Worm (Caenorhabditis elegans) whole organism, dauer: ENCODE data around the gene unc-53.

Source experiments
- unc-62 ChIP-seq: sonication (generic microtip); optimal IDR thresholded peaks from 2 replicates; lab custom pipeline; 2017; ENCODE audit warnings: missing biosample characterization, missing genetic modification reagents, missing genetic modification characterization

Gene unc-53

DNA sequence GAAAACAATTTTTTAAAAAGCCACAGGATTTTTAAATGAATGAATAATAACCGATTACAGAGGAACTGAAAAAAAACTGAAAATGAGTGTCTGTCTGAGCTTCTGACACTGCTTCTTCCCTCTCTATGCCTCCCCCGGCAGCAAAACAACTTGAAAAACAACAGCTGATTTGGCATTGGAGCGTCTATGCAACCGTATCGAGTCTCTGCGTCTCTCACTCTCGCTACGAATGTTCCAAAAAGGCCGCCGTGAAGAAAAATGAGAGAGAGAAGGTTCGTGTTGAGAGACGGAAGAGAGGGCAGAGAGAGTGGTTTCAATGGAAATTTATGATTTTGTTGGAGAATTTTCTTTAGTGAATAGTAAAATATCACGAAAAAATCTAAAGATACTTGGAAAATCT, 13.8 kb upstream of the unc-53 start:
- no peak for TF ChIP-seq unc-62 (GFP tag; lab: Kevin White, UChicago)

- TF ChIP-seq unc-62 (GFP tag; lab: Kevin White, UChicago), result no peak
Measured at ce11 chrII:11101171-11101570, 11.9 kb upstream of the unc-53 start.

DNA sequence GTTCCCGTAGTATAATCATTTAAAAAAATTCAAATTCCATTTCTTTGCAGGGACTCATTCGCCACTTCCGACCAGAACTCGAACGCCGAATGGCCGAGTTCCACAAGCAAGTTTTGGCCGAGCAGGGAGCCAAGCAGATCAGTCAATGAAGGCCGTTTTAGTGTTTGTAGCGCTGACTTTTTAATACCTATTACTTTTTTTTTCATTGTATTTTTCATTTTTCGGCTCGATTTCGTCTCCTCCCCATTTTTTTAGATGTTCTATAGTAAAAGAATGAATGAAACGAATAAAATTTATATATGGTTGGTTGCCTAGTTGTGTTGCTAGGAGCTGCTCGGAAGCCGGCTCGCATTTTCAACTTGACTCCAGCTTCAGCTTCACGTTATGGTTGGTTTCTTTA, 10.6 kb upstream of the unc-53 start, which contains the start of gene C09H10.4:
Gene C09H10.4, plus strand, starts transcription at position 301 of the 400 bp plus-strand sequence.
- no peak for TF ChIP-seq unc-62 (GFP tag; lab: Kevin White, UChicago)

- TF ChIP-seq unc-62 (GFP tag; lab: Kevin White, UChicago), result no peak
Measured at ce11 chrII:11097154-11097887, 8.1 kb upstream of the unc-53 start, which contains the start of the genes rpl-36.A and nuo-1. rpl-36.A (minus strand) TSS chrII:11097204. nuo-1 (plus strand) TSS chrII:11097837.

- TF ChIP-seq unc-62 (GFP tag; lab: Kevin White, UChicago), result no peak
Measured at ce11 chrII:11096233-11096632, 7.0 kb upstream of the unc-53 start, which contains the start of gene nbs-1. nbs-1 (minus strand) TSS chrII:11096478.

DNA sequence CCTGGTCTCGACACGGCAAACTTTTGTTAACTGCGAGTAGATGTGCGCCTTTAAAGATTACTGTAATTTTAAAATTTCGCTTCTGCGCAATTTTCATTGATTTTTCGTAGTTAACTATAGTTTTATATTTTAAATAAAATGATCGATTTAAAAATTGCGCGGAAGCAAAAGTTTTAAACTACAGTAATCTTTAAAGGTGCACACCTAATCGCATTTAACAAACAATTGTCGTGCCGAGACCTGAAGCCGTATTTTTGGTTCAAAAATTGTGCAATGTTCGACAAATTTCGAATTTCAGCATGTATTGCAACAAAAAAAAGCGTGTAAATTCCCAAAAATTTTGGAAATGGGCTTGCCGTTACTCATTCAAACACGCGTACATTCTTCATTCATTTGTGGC, 5.2 kb upstream of the unc-53 start:
- no peak for TF ChIP-seq unc-62 (GFP tag; lab: Kevin White, UChicago)

DNA sequence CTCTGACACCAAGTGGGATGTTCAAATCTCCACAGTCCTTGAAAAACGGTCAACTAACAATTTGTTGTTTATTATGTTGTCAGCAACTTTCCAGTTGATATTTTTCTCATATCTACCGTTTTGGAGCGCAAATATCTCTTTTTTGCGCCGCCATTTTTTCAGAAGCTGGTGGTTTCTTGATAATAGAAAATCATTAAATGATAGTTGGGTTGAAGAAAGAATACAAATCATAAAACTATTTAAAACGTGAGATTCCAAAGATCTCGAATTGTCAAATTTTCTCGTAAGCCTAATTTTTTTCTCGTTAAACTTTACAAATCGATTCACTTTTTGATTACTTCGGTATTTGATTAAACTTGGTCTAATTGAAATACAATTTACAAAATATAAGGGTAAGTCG, 3.2 kb upstream of the unc-53 start, which contains the start of gene rpl-42:
Gene rpl-42, plus strand, starts transcription at position 301 of the 400 bp plus-strand sequence.
- TF ChIP-seq unc-62 (GFP tag; lab: Kevin White, UChicago), result no peak

ce11 chrII:11091577-11091976, 2.3 kb upstream of the unc-53 start:
- no peak for TF ChIP-seq unc-62 (GFP tag; lab: Kevin White, UChicago)

ce11 chrII:11088137-11088536, 1.1 kb downstream of the unc-53 start:
- no peak for TF ChIP-seq unc-62 (GFP tag; lab: Kevin White, UChicago)

ce11 chrII:11086770-11087169, 2.5 kb downstream of the unc-53 start:
- TF ChIP-seq unc-62 (GFP tag; lab: Kevin White, UChicago), result no peak

ce11 chrII:11076550-11076949, 12.7 kb downstream of the unc-53 start:
- TF ChIP-seq unc-62 (GFP tag; lab: Kevin White, UChicago), result no peak

DNA sequence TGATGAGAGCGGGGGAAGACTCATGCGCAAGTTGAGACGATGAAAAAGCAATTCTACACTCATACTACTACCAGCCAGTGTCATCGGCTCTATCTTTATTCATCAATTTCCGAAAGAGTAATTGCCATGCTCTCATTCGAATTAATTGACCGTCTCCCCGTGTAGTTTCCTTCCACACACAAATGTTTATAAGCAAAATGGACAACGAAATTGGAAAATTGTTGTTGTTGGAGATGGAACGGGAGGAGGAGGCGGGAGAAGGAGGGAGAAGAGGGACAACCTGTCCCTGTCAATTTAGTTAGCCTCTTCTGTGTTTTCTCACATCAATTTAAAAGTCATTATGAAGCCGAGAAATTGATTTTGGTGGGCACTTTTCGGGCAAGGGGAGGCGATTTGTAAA, 16.7 kb downstream of the unc-53 start:
- TF ChIP-seq unc-62 (GFP tag; lab: Kevin White, UChicago), result no peak

- TF ChIP-seq unc-62 (GFP tag; lab: Kevin White, UChicago), result no peak
Measured at ce11 chrII:11064191-11064695, 25.0 kb downstream of the unc-53 start.

- no peak for TF ChIP-seq unc-62 (GFP tag; lab: Kevin White, UChicago)
Measured at ce11 chrII:11057256-11057655, 32.0 kb downstream of the unc-53 start.

DNA sequence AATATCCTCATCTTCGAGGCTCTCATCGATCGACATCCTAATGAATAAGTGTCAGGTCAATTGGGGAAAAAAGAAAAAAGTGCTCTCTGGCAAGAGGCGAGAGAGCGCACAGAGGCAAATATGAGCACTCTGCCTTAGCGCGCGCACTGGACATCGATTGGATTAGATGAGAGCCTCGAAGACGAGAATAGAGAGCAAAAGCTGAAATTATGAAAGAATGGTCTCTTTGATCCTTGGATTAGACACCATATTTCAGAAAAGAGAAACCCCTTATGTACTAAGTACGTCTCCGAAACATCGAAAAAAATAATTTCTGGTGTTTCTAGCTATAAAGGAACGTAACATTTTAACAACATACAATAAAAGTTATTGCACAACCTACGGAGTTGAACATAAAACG, 34.0 kb downstream of the unc-53 start, which contains the start of gene F45E10.2:
Gene F45E10.2, minus strand, starts transcription at position 101 of the 400 bp plus-strand sequence.
- TF ChIP-seq unc-62 (GFP tag; lab: Kevin White, UChicago), result no peak

DNA sequence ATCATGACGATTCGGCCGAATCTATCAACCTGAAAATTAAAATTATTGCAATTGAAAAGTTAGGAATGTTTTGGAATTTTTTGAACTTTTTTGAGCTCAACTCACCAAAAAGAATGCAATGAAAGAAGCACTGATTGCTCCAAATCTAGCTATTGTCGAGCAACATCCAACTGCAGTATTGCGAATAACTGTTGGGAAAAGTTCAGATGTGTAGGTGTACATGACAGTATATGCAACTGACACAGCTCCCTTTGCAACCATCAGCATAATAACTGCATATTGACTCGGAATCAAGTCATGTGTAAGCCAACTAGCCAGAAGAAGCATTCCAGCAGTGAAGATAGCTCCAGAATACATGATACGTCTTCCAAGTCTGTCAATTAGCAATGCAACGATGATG, 36.7 kb downstream of the unc-53 start:
- no peak for TF ChIP-seq unc-62 (GFP tag; lab: Kevin White, UChicago)

ce11 chrII:11050678-11051077, 38.6 kb downstream of the unc-53 start:
- TF ChIP-seq unc-62 (GFP tag; lab: Kevin White, UChicago), result no peak
